Worm (Caenorhabditis elegans) whole organism, mixed stage, embryonic: ENCODE results near the gene M199.2.

Source experiments
- bed-3 ChIP-seq: fragments of 200-800 bp; sonication (Bioruptor generic); optimal IDR thresholded peaks from 3 replicates; lab custom pipeline; 2018; ENCODE audit warnings: mild to moderate bottlenecking, missing genetic modification characterization, moderate library complexity, missing compliant biosample characterization
- ceh-39 ChIP-seq: fragments of 150-350 bp; optimal IDR thresholded peaks from 2 replicates; lab custom pipeline; 2014; ENCODE audit warnings: missing biosample characterization, missing genetic modification characterization
- lin-32 ChIP-seq: fragments of 200-800 bp; sonication (Bioruptor generic); optimal IDR thresholded peaks from 2 replicates; lab custom pipeline; 2018; ENCODE audit warnings: mild to moderate bottlenecking, missing genetic modification characterization, missing compliant biosample characterization
- mab-5 ChIP-seq: fragments of 150-350 bp; optimal IDR thresholded peaks from 2 replicates; lab custom pipeline; 2014; ENCODE audit warnings: missing biosample characterization, missing genetic modification characterization
- mls-2 ChIP-seq: sonication (generic microtip); optimal IDR thresholded peaks from 2 replicates; lab custom pipeline; 2016; ENCODE audit warnings: mild to moderate bottlenecking, missing genetic modification characterization, moderate library complexity, missing compliant biosample characterization
- nhr-12 ChIP-seq: fragments of 150-350 bp; optimal IDR thresholded peaks from 2 replicates; lab custom pipeline; 2014; ENCODE audit warnings: missing biosample characterization, missing genetic modification characterization
- nhr-237 ChIP-seq: fragments of 150-350 bp; optimal IDR thresholded peaks from 2 replicates; lab custom pipeline; 2014; ENCODE audit warnings: missing biosample characterization, missing genetic modification characterization
- nhr-76 ChIP-seq: sonication (generic microtip); optimal IDR thresholded peaks from 2 replicates; lab custom pipeline; 2017; ENCODE audit warnings: missing biosample characterization, missing genetic modification characterization
- pha-4 ChIP-seq: fragments of 150-350 bp; optimal IDR thresholded peaks from 2 replicates; lab custom pipeline; 2018; ENCODE audit warnings: missing biosample characterization, missing genetic modification reagents, missing genetic modification characterization
- tbx-8 ChIP-seq: fragments of 200-800 bp; sonication (Bioruptor generic); optimal IDR thresholded peaks from 2 replicates; lab custom pipeline; 2018; ENCODE audit warnings: mild to moderate bottlenecking, missing genetic modification characterization, moderate library complexity, missing compliant biosample characterization
- unc-120 ChIP-seq: sonication (generic microtip); optimal IDR thresholded peaks from 2 replicates; lab custom pipeline; 2017; ENCODE audit warnings: missing genetic modification characterization, missing compliant biosample characterization; ENCODE audit not compliant: poor library complexity, severe bottlenecking
- unc-62 ChIP-seq: fragments of 150-350 bp; optimal IDR thresholded peaks from 2 replicates; lab custom pipeline; 2014; ENCODE audit warnings: missing biosample characterization, missing genetic modification reagents, missing genetic modification characterization

- TF ChIP-seq nhr-12 (tag; lab: Kevin White, UChicago) (no peak), lin-32 (GFP tag; lab: Kevin White, UChicago) (no peak), mls-2 (no peak), pha-4 (no peak), nhr-237 (tag; lab: Kevin White, UChicago) (no peak), unc-62 (GFP tag; lab: Kevin White, UChicago) (no peak), unc-120 (no peak), nhr-76 (no peak), ceh-39 (tag; lab: Kevin White, UChicago) (no peak), tbx-8 (GFP tag; lab: Kevin White, UChicago) (no peak), mab-5 (tag; lab: Kevin White, UChicago) (no peak), bed-3 (GFP tag; lab: Kevin White, UChicago) (no peak)
Observed at ce11 chrIV:15063789-15064188, 44.8 kb upstream of the M199.2 start.
